Worm (Caenorhabditis elegans) whole organism, L3 larva: ENCODE results near the gene tin-9.1.

Experiments used
- R02D3.7 ChIP-seq: fragments of 150-350 bp; optimal IDR thresholded peaks from 2 replicates; lab custom pipeline; 2014; ENCODE audit warnings: missing biosample characterization, missing genetic modification characterization
- ZK546.5 ChIP-seq: sonication (generic microtip); optimal IDR thresholded peaks from 2 replicates; lab custom pipeline; 2017; ENCODE audit warnings: missing biosample characterization, missing genetic modification characterization
- aly-2 ChIP-seq: fragments of 150-350 bp; optimal IDR thresholded peaks from 2 replicates; lab custom pipeline; 2014; ENCODE audit warnings: missing biosample characterization, missing genetic modification characterization
- ama-1 ChIP-seq: fragments of 150-350 bp; optimal IDR thresholded peaks from 2 replicates; lab custom pipeline; 2018
- ceh-16 ChIP-seq: sonication (generic microtip); optimal IDR thresholded peaks from 2 replicates; lab custom pipeline; 2017; ENCODE audit warnings: missing biosample characterization, missing genetic modification characterization
- ceh-28 ChIP-seq: fragments of 150-350 bp; optimal IDR thresholded peaks from 2 replicates; lab custom pipeline; 2014; ENCODE audit warnings: missing biosample characterization, missing genetic modification reagents, missing genetic modification characterization
- ceh-82 ChIP-seq: fragments of 150-350 bp; optimal IDR thresholded peaks from 2 replicates; lab custom pipeline; 2014; ENCODE audit warnings: missing biosample characterization, missing genetic modification characterization
- ceh-9 ChIP-seq: sonication (generic microtip); optimal IDR thresholded peaks from 2 replicates; lab custom pipeline; 2018; ENCODE audit warnings: missing biosample characterization, missing genetic modification characterization
- daf-12 ChIP-seq: fragments of 150-350 bp; optimal IDR thresholded peaks from 2 replicates; lab custom pipeline; 2014; ENCODE audit warnings: missing biosample characterization, missing genetic modification reagents, missing genetic modification characterization
- egl-27 ChIP-seq: sonication (generic microtip); optimal IDR thresholded peaks from 4 replicates; lab custom pipeline; 2017; ENCODE audit warnings: missing biosample characterization, missing genetic modification reagents, missing genetic modification characterization
- egl-5 ChIP-seq: fragments of 150-350 bp; optimal IDR thresholded peaks from 2 replicates; lab custom pipeline; 2017; ENCODE audit warnings: missing biosample characterization, missing genetic modification reagents, missing genetic modification characterization, inconsistent platforms
- elt-1 ChIP-seq: fragments of 150-350 bp; optimal IDR thresholded peaks from 2 replicates; lab custom pipeline; 2014; ENCODE audit warnings: missing biosample characterization, missing genetic modification characterization
- elt-2 ChIP-seq: sonication (generic microtip); optimal IDR thresholded peaks from 2 replicates; lab custom pipeline; 2016; ENCODE audit warnings: missing genetic modification reagents, mild to moderate bottlenecking, missing genetic modification characterization, missing compliant biosample characterization
- elt-3 ChIP-seq, 3 experiments: fragments of 150-350 bp in 1 of 3; sonication (generic microtip) in 2 of 3; optimal IDR thresholded peaks; 2 replicates in 2 of 3; 4 replicates in 1 of 3; lab custom pipeline; 2014 to 2017; ENCODE audit warnings: missing biosample characterization in 3 of 3, missing genetic modification characterization in 3 of 3
- eor-1 ChIP-seq, 2 experiments: fragments of 150-350 bp; optimal IDR thresholded peaks; 2 replicates each; lab custom pipeline; 2014 to 2018; ENCODE audit warnings: missing biosample characterization in 2 of 2, missing genetic modification characterization in 2 of 2
- fkh-10 ChIP-seq: sonication (generic microtip); optimal IDR thresholded peaks from 2 replicates; lab custom pipeline; 2017; ENCODE audit warnings: missing biosample characterization, missing genetic modification reagents, missing genetic modification characterization
- fkh-2 ChIP-seq: fragments of 150-350 bp; optimal IDR thresholded peaks from 2 replicates; lab custom pipeline; 2014; ENCODE audit warnings: missing biosample characterization, missing genetic modification reagents, missing genetic modification characterization
- fos-1 ChIP-seq: fragments of 150-350 bp; optimal IDR thresholded peaks from 2 replicates; lab custom pipeline; 2014; ENCODE audit warnings: missing biosample characterization, missing genetic modification characterization
- hmg-11 ChIP-seq: sonication (generic microtip); optimal IDR thresholded peaks from 2 replicates; lab custom pipeline; 2016; ENCODE audit warnings: missing genetic modification characterization, missing compliant biosample characterization
- jun-1 ChIP-seq: fragments of 150-350 bp; optimal IDR thresholded peaks from 2 replicates; lab custom pipeline; 2014; ENCODE audit warnings: missing biosample characterization, missing genetic modification reagents, missing genetic modification characterization
- lin-15B ChIP-seq: fragments of 150-350 bp; optimal IDR thresholded peaks from 2 replicates; lab custom pipeline; 2014; ENCODE audit warnings: missing biosample characterization, missing genetic modification characterization
- lin-39 ChIP-seq: fragments of 150-350 bp; optimal IDR thresholded peaks from 2 replicates; lab custom pipeline; 2018; ENCODE audit warnings: missing biosample characterization, missing genetic modification reagents, missing genetic modification characterization
- lsy-12 ChIP-seq: sonication (generic microtip); optimal IDR thresholded peaks from 2 replicates; lab custom pipeline; 2016; ENCODE audit warnings: mild to moderate bottlenecking, missing genetic modification characterization, missing compliant biosample characterization
- mdl-1 ChIP-seq: fragments of 150-350 bp; optimal IDR thresholded peaks from 2 replicates; lab custom pipeline; 2014; ENCODE audit warnings: missing biosample characterization, missing genetic modification characterization
- mml-1 ChIP-seq: fragments of 150-350 bp; sonication (generic microtip); optimal IDR thresholded peaks from 3 replicates; lab custom pipeline; 2014; ENCODE audit warnings: missing biosample characterization, missing genetic modification characterization
- nfya-1 ChIP-seq: sonication (generic microtip); optimal IDR thresholded peaks from 2 replicates; lab custom pipeline; 2017; ENCODE audit warnings: missing genetic modification characterization, mild to moderate bottlenecking, missing compliant biosample characterization, antibody characterized with exemption, moderate library complexity; ENCODE audit not compliant: insufficient read depth
- nhr-11 ChIP-seq: fragments of 150-350 bp; optimal IDR thresholded peaks from 2 replicates; lab custom pipeline; 2014; ENCODE audit warnings: missing biosample characterization, missing genetic modification characterization
- nhr-12 ChIP-seq: fragments of 150-350 bp; optimal IDR thresholded peaks from 2 replicates; lab custom pipeline; 2014; ENCODE audit warnings: missing biosample characterization, missing genetic modification characterization
- nhr-23 ChIP-seq: fragments of 150-350 bp; optimal IDR thresholded peaks from 2 replicates; lab custom pipeline; 2014; ENCODE audit warnings: missing biosample characterization, missing genetic modification reagents, missing genetic modification characterization
- nhr-237 ChIP-seq: fragments of 150-350 bp; optimal IDR thresholded peaks from 2 replicates; lab custom pipeline; 2014; ENCODE audit warnings: missing biosample characterization, missing genetic modification characterization
- nhr-25 ChIP-seq: sonication (generic microtip); optimal IDR thresholded peaks from 2 replicates; lab custom pipeline; 2017; ENCODE audit warnings: missing biosample characterization, missing genetic modification characterization
- nhr-28 ChIP-seq: fragments of 150-350 bp; optimal IDR thresholded peaks from 2 replicates; lab custom pipeline; 2014; ENCODE audit warnings: missing biosample characterization, missing genetic modification characterization
- nhr-43 ChIP-seq: sonication (generic microtip); optimal IDR thresholded peaks from 2 replicates; lab custom pipeline; 2016; ENCODE audit warnings: mild to moderate bottlenecking, missing genetic modification characterization, missing compliant biosample characterization; ENCODE audit not compliant: poor library complexity, severe bottlenecking
- nhr-67 ChIP-seq: fragments of 150-350 bp; optimal IDR thresholded peaks from 2 replicates; lab custom pipeline; 2014; ENCODE audit warnings: missing biosample characterization, missing genetic modification characterization
- nhr-76 ChIP-seq: fragments of 150-350 bp; sonication (generic microtip); optimal IDR thresholded peaks from 5 replicates; lab custom pipeline; 2014; ENCODE audit warnings: missing biosample characterization, missing genetic modification characterization
- nhr-77 ChIP-seq: fragments of 150-350 bp; optimal IDR thresholded peaks from 2 replicates; lab custom pipeline; 2014; ENCODE audit warnings: missing biosample characterization, missing genetic modification characterization
- pha-4 ChIP-seq: fragments of 150-350 bp; optimal IDR thresholded peaks from 2 replicates; lab custom pipeline; 2014; ENCODE audit warnings: missing biosample characterization, missing genetic modification reagents, missing genetic modification characterization
- pqm-1 ChIP-seq: fragments of 150-350 bp; optimal IDR thresholded peaks from 2 replicates; lab custom pipeline; 2017; ENCODE audit warnings: missing biosample characterization, missing genetic modification characterization, inconsistent platforms
- sea-2 ChIP-seq: fragments of 150-350 bp; sonication (generic microtip); optimal IDR thresholded peaks from 4 replicates; lab custom pipeline; 2014; ENCODE audit warnings: missing biosample characterization, missing genetic modification reagents, missing genetic modification characterization
- skn-1 ChIP-seq: fragments of 150-350 bp; optimal IDR thresholded peaks from 2 replicates; lab custom pipeline; 2014; ENCODE audit warnings: missing biosample characterization, missing genetic modification characterization
- snpc-4 ChIP-seq: fragments of 150-350 bp; optimal IDR thresholded peaks from 2 replicates; lab custom pipeline; 2014; ENCODE audit warnings: missing biosample characterization, missing genetic modification characterization
- tbx-2 ChIP-seq: sonication (generic microtip); optimal IDR thresholded peaks from 2 replicates; lab custom pipeline; 2016; ENCODE audit warnings: mild to moderate bottlenecking, missing genetic modification characterization, missing compliant biosample characterization
- unc-39 ChIP-seq: sonication (generic microtip); optimal IDR thresholded peaks from 4 replicates; lab custom pipeline; 2017; ENCODE audit warnings: missing biosample characterization, missing genetic modification characterization
- unc-62 ChIP-seq: fragments of 150-350 bp; sonication (generic microtip); optimal IDR thresholded peaks from 4 replicates; lab custom pipeline; 2014; ENCODE audit warnings: missing biosample characterization, missing genetic modification reagents, missing genetic modification characterization
- zag-1 ChIP-seq: fragments of 150-350 bp; optimal IDR thresholded peaks from 2 replicates; lab custom pipeline; 2014; ENCODE audit warnings: missing biosample characterization, missing genetic modification characterization
- ztf-11 ChIP-seq: fragments of 150-350 bp; optimal IDR thresholded peaks from 2 replicates; lab custom pipeline; 2014; ENCODE audit warnings: missing biosample characterization, missing genetic modification characterization
- ztf-4 ChIP-seq: fragments of 150-350 bp; optimal IDR thresholded peaks from 2 replicates; lab custom pipeline; 2014; ENCODE audit warnings: missing biosample characterization, missing genetic modification characterization

Gene tin-9.1

DNA sequence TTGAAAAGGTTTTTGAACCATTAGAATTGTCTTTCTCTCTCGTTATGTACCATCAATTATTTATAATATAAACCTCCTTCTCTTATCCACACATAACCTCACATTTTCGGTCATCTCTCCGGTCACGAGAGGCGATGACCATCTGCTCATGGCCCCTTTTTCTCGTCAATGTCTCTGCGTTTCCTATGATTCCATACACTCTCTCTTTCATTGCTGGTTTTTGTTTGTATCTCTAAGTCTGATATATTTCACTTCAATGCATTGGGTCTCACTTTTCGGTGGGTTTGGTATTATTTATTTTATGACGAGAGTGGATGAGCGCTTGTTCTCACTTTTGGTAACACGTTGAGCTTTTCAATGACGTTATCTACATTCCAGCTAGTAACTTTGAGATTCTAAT is 21.4 kb downstream of the tin-9.1 start:
- TF ChIP-seq mdl-1 (tag; lab: Kevin White, UChicago) (no peak), lin-39 (tag; lab: Kevin White, UChicago) (no peak), nhr-77 (tag; lab: Kevin White, UChicago) (no peak), nhr-67 (no peak), elt-1 (tag; lab: Kevin White, UChicago) (no peak), ztf-4 (tag; lab: Kevin White, UChicago) (no peak), nhr-12 (tag; lab: Kevin White, UChicago) (no peak), unc-39 (tag; lab: Kevin White, UChicago) (no peak), R02D3.7 (no peak), fkh-10 (GFP tag; lab: Kevin White, UChicago) (no peak), egl-5 (peak; percentile 89), nhr-11 (tag; lab: Kevin White, UChicago) (no peak), pha-4 (tag; lab: Kevin White, UChicago) (peak; percentile 87), nhr-237 (tag; lab: Kevin White, UChicago) (no peak), eor-1 (tag; optimal IDR thresholded peaks at IDR 0.05; lab: Kevin White, UChicago) (no peak), lsy-12 (tag; lab: Kevin White, UChicago) (no peak), ceh-9 (tag; lab: Kevin White, UChicago) (no peak), fos-1 (tag; lab: Kevin White, UChicago) (no peak), ztf-11 (tag; lab: Kevin White, UChicago) (no peak), mml-1 (no peak), hmg-11 (tag; lab: Kevin White, UChicago) (peak; percentile 59), sea-2 (no peak), nhr-28 (tag; lab: Kevin White, UChicago) (no peak), pqm-1 (peak; percentile 2), fkh-2 (tag; lab: Kevin White, UChicago) (no peak), lin-15B (tag; lab: Kevin White, UChicago) (peak; percentile 16), zag-1 (tag; lab: Kevin White, UChicago) (no peak), nhr-43 (tag; lab: Kevin White, UChicago) (peak; percentile 39), nhr-23 (tag; lab: Kevin White, UChicago) (peak; percentile 30), ceh-16 (no peak), skn-1 (no peak), elt-2 (tag; lab: Kevin White, UChicago) (peak; percentile 11), ceh-28 (peak; percentile 29), unc-62 (GFP tag; lab: Kevin White, UChicago) (no peak), nfya-1 (tag; lab: Kevin White, UChicago) (peak; percentile 55), elt-3 (tag; optimal IDR thresholded peaks at IDR 0.05; lab: Kevin White, UChicago) (no peak), nhr-76 (tag; lab: Kevin White, UChicago) (no peak), tbx-2 (tag; lab: Kevin White, UChicago) (peak; percentile 15), ama-1 (no peak), jun-1 (tag; lab: Kevin White, UChicago) (peak; percentile 56), egl-27 (tag; lab: Kevin White, UChicago) (no peak), ceh-82 (tag; lab: Kevin White, UChicago) (no peak), aly-2 (tag; lab: Kevin White, UChicago) (no peak), snpc-4 (tag; lab: Kevin White, UChicago) (peak; percentile 59), ZK546.5 (tag; lab: Kevin White, UChicago) (no peak), daf-12 (tag; lab: Kevin White, UChicago) (no peak), nhr-25 (tag; lab: Kevin White, UChicago) (peak; percentile 2)
